Worm (Caenorhabditis elegans): Measurements from ENCODE around the gene ostb-1.

Gene ostb-1

ce11 chrII:7900762-7901161 lies 36.5 kb downstream of the ostb-1 start:
- TF ChIP-seq fos-1 (tag; optimal IDR thresholded peaks at IDR 0.05): no peak
- TF ChIP-seq blmp-1 (tag; optimal IDR thresholded peaks at IDR 0.05; ENCODE audit: insufficient read depth): no peak
- TF ChIP-seq ceh-82 (tag; optimal IDR thresholded peaks at IDR 0.05): no peak
- no peak for TF ChIP-seq nhr-6 (tag; optimal IDR thresholded peaks at IDR 0.05)
- no peak for TF ChIP-seq nhr-237 (tag; optimal IDR thresholded peaks at IDR 0.05)
- TF ChIP-seq zag-1 (tag; optimal IDR thresholded peaks at IDR 0.05): no peak
- TF ChIP-seq lin-39 (tag; optimal IDR thresholded peaks at IDR 0.05): no peak
- TF ChIP-seq Y55F3AM.14 (GFP tag; optimal IDR thresholded peaks at IDR 0.05): no peak
- TF ChIP-seq crh-2 (tag; optimal IDR thresholded peaks at IDR 0.05): no peak
- no peak for TF ChIP-seq alr-1 (tag; optimal IDR thresholded peaks at IDR 0.05)
- no peak for TF ChIP-seq unc-55 (GFP tag; optimal IDR thresholded peaks at IDR 0.05)
- no peak for TF ChIP-seq C34F6.9 (tag; optimal IDR thresholded peaks at IDR 0.05)
- TF ChIP-seq nhr-77 (tag; optimal IDR thresholded peaks at IDR 0.05): no peak

DNA sequence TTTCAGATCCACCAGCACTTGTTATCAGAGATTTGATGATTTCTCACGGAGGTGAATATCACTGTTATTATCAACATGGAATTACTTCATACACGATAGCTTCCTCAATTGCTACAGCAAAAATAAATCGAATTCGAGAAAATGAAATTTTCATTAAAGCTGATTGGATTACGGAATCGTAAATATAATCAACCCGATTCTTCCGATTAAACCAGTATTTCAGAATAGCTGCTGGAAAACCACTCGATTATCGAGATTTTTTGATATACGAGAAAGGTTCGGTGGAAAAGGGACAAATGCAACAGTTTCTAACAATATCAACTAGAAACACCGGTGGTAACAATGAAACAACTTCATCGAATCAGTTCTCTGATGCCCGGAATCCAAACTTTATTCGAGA lies 37.7 kb downstream of the ostb-1 start:
- no peak for TF ChIP-seq elt-1 (tag; optimal IDR thresholded peaks at IDR 0.05)
- no peak for TF ChIP-seq ceh-82 (tag; optimal IDR thresholded peaks at IDR 0.05)
- TF ChIP-seq sma-3 (GFP tag; optimal IDR thresholded peaks at IDR 0.05): no peak
- TF ChIP-seq lsy-2 (tag; optimal IDR thresholded peaks at IDR 0.05): no peak
- no peak for TF ChIP-seq R02D3.7 (tag; optimal IDR thresholded peaks at IDR 0.05)
- no peak for TF ChIP-seq ztf-4 (tag; optimal IDR thresholded peaks at IDR 0.05)
- TF ChIP-seq ZK546.5 (tag; optimal IDR thresholded peaks at IDR 0.05): no peak
- no peak for TF ChIP-seq nhr-25 (tag; optimal IDR thresholded peaks at IDR 0.05)

DNA sequence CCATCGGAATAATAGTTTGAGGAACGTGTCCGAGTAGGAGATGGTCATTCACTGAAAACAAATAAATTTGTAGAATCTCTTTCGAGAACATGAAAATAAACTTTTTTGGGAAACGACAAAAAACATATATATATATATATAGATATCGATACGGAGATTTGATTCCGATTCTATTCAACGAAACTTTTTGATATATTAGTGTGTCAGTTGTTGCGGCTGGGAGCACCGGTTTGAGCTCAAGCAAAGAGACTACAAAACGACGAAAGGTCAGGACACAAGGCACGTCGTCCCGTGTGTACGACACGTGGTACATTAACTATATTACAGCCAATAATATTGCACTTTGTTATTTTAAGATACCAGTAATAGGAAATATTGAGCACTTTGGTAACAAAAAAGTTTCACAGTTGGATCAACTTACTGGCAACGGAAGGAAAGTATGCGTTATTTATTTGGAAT lies 43.3 kb downstream of the ostb-1 start, which contains the start of gene best-23:
best-23 (minus strand) TSS at position 51 of the 459 bp plus-strand sequence.
- TF ChIP-seq sma-3 (GFP tag; optimal IDR thresholded peaks at IDR 0.05) (no peak), dmd-4 (tag; optimal IDR thresholded peaks at IDR 0.05) (no peak), sem-4 (tag; optimal IDR thresholded peaks at IDR 0.05) (peak; percentile 3), lsy-2 (tag; optimal IDR thresholded peaks at IDR 0.05) (peak in 1 of 2 experiments; percentile 28), sma-9 (GFP tag; optimal IDR thresholded peaks at IDR 0.05) (peak; percentile 29), sma-9 (tag; optimal IDR thresholded peaks at IDR 0.05) (no peak), C34F6.9 (tag; optimal IDR thresholded peaks at IDR 0.05) (peak; percentile 28)

DNA sequence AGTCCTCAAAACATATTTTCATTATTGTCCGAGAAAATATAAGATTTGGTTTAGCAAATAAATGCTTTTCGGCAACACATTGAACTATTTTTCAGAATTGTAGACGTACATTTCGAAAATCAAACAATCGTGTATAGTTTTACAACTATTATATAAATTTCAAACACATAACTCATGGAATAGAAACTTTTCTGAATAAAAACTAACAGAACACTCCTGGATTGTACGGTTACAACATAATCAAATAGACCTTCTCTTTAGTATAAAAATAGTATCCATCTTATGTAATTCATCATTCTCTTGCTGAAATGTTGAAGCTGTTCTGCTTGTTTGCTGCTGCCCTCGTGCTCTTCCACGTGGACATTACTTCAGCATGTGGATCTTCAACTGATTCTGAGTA lies 46.7 kb downstream of the ostb-1 start, which contains the start of gene ZK675.4:
ZK675.4 (plus strand) TSS at position 301 of the 400 bp plus-strand sequence.
- TF ChIP-seq fos-1 (tag; optimal IDR thresholded peaks at IDR 0.05) (no peak), Y55F3AM.14 (GFP tag; optimal IDR thresholded peaks at IDR 0.05) (no peak), egl-27 (tag; optimal IDR thresholded peaks at IDR 0.05) (no peak), unc-62 (GFP tag; optimal IDR thresholded peaks at IDR 0.05) (no peak), lin-13 (GFP tag; optimal IDR thresholded peaks at IDR 0.05) (no peak), skn-1 (tag; optimal IDR thresholded peaks at IDR 0.05) (no peak), lin-39 (tag; optimal IDR thresholded peaks at IDR 0.05) (no peak), sma-9 (GFP tag; optimal IDR thresholded peaks at IDR 0.05) (no peak), sma-9 (tag; optimal IDR thresholded peaks at IDR 0.05) (no peak), nhr-12 (tag; optimal IDR thresholded peaks at IDR 0.05) (no peak), nhr-11 (tag; optimal IDR thresholded peaks at IDR 0.05) (no peak), ZK546.5 (tag; optimal IDR thresholded peaks at IDR 0.05) (no peak), unc-55 (GFP tag; optimal IDR thresholded peaks at IDR 0.05) (no peak), nhr-129 (tag; optimal IDR thresholded peaks at IDR 0.05) (no peak), ceh-16 (tag; optimal IDR thresholded peaks at IDR 0.05) (no peak), nhr-237 (tag; optimal IDR thresholded peaks at IDR 0.05) (no peak), sma-3 (GFP tag; optimal IDR thresholded peaks at IDR 0.05) (no peak), crh-2 (tag; optimal IDR thresholded peaks at IDR 0.05) (no peak), mdl-1 (tag; optimal IDR thresholded peaks at IDR 0.05) (no peak), ama-1 (optimal IDR thresholded peaks at IDR 0.05) (no peak)

All from whole organism, L2 larva.